Fruit fly (Drosophila melanogaster): Measurements from ENCODE around the gene CG14218.

The CG14218 gene

DNA sequence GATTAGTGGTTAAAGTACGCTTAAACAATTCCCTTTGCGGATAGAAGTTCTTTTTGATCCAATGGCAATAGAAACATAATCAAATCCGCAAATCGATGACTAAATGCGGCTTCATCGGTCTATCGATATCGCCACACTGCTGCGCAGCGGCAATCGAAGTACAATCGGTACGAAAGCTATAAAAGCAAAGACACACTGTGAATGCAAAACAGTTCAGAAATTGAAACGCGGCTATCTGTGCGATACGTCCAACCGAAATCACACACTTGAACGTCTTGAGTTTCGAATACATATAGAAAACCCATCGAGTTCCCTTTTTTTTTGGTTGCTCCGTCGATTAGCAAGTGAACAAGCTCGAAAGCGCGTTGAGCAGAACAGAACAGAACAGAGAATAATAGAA is 23.2 kb upstream of the CG14218 start, which contains the start of gene CG14207:
CG14207 (plus strand) TSS at position 203 of the 400 bp plus-strand sequence.
- TF ChIP-seq Myc (optimal IDR thresholded peaks at IDR 0.05): no peak

DNA sequence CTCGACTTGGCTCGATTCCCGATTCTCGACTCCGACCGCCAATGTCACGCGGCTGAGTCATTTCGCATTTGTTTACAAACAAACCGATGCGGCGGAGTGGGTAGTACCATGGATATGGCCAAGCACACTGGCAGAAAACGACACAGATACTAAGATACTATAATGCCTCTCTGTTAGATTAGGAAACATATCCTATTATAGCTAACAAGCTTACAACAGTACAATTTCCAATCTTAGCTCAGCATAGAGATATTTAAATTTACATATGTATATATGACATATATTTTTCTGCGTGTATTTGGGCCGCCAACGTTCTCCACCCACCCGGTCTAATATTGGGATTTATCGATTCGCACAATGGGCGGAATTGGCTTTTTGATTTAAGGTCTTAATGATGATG is 22.2 kb upstream of the CG14218 start:
- TF ChIP-seq insv (optimal IDR thresholded peaks at IDR 0.05) (no peak), Sin3A (optimal IDR thresholded peaks at IDR 0.05) (no peak), psq (optimal IDR thresholded peaks at IDR 0.05) (no peak), h (optimal IDR thresholded peaks at IDR 0.05) (no peak), Myc (optimal IDR thresholded peaks at IDR 0.05) (no peak), ttk (optimal IDR thresholded peaks at IDR 0.05) (no peak)

DNA sequence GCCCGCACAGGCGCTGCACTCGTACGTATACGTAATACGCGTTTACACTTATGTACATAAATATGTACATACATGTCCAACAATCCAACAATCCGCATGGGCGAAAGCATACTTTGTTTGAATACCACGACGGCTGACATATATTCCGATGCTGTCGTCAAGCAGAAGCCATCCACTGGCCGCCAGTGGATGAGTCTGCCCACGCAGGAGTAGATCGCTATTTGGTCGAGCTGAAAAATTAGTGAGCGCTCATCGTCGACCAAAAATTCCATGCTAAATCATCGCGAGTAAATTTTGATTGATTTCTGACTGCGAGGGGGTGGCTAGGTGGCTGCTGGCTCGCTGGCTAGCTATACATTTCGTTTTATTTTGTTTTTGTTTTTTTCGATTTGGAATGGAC is 20.7 kb upstream of the CG14218 start:
- no peak for TF ChIP-seq Sin3A (optimal IDR thresholded peaks at IDR 0.05)
- no peak for TF ChIP-seq h (optimal IDR thresholded peaks at IDR 0.05)
- no peak for TF ChIP-seq psq (optimal IDR thresholded peaks at IDR 0.05)
- TF ChIP-seq Myc (optimal IDR thresholded peaks at IDR 0.05): no peak
- no peak for TF ChIP-seq ttk (optimal IDR thresholded peaks at IDR 0.05)

DNA sequence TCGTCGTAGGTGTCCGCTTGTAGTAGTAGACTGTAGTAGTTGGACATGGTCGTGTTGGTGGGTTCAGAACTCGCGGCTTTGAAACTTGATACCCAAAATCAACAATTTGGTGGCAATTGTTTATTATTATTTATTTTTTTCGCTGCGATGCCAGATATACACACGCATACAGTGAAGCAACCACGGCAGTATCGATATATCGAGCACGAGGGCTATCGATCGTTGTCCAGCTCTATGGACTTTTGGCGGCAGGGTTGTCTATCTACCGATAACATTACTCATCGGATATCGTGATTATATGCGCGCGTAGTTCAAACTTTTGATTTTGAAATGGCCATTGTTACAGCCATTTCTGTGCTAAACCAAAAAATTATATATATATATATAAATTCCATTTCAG is 19.9 kb upstream of the CG14218 start, which contains the start of gene CG14220:
CG14220 (minus strand) TSS at position 208 of the 400 bp plus-strand sequence.
- TF ChIP-seq insv (optimal IDR thresholded peaks at IDR 0.05) (no peak), Myc (optimal IDR thresholded peaks at IDR 0.05) (no peak), ttk (optimal IDR thresholded peaks at IDR 0.05) (no peak)

DNA sequence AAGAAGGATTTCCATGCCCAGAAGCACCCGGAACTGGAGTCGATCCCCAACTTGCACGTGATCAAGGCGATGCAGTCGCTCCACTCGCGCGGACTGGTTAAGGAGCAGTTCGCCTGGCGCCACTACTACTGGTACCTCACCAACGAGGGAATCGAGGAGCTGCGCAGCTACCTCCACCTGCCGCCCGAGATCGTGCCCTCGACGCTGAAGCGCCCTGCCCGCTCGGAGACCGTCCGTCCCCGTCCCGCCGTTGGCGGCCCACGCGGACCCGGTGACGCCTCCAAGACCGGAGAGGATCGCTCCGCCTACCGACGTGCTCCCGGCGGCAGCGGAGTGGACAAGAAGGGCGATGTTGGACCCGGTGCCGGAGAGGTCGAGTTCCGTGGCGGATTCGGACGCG is 16.7 kb upstream of the CG14218 start:
- TF ChIP-seq Myc (optimal IDR thresholded peaks at IDR 0.05): no peak
- TF ChIP-seq ttk (optimal IDR thresholded peaks at IDR 0.05): no peak
- TF ChIP-seq psq (optimal IDR thresholded peaks at IDR 0.05): no peak
- TF ChIP-seq h (optimal IDR thresholded peaks at IDR 0.05): no peak
- TF ChIP-seq insv (optimal IDR thresholded peaks at IDR 0.05): no peak
- no peak for TF ChIP-seq Sin3A (optimal IDR thresholded peaks at IDR 0.05)

DNA sequence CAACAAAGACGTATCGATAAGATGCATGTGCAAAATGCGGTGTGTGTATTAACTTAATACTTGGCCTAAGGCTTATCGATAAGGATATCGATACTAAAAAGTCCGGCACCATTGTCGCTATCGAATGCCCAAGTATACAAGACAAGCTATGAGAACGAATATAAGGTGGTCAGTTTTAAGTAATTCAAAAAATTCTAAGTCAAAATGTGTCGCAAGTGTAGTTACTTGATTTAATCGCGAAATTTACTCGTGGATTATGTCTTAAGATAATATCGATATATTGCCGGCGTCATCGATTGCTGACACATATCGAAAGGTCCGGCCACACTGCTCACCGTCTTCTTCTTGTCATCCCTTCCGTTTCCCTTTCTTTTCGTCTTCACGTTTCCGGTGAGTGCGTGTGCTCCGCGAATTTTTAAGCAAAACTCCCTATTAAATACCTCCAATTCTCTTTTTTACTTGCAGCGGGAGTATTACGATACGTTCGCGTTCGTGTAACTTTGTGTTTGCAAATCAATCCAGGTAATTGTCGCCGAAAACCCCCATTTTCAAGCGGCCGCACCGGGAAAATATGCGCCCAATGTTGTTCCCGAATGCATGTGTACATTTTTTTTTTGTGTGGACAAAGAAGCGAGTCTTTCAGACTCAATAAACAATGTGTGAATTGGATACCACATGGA is 16.0 kb upstream of the CG14218 start, which contains the start of gene RpS10b:
RpS10b (plus strand) TSS at position 348 of the 680 bp plus-strand sequence.
- no peak for TF ChIP-seq h (optimal IDR thresholded peaks at IDR 0.05)
- no peak for TF ChIP-seq Myc (optimal IDR thresholded peaks at IDR 0.05)
- TF ChIP-seq psq (optimal IDR thresholded peaks at IDR 0.05): no peak
- TF ChIP-seq ttk (optimal IDR thresholded peaks at IDR 0.05): no peak
- TF ChIP-seq Sin3A (optimal IDR thresholded peaks at IDR 0.05): no peak
- no peak for TF ChIP-seq insv (optimal IDR thresholded peaks at IDR 0.05)

DNA sequence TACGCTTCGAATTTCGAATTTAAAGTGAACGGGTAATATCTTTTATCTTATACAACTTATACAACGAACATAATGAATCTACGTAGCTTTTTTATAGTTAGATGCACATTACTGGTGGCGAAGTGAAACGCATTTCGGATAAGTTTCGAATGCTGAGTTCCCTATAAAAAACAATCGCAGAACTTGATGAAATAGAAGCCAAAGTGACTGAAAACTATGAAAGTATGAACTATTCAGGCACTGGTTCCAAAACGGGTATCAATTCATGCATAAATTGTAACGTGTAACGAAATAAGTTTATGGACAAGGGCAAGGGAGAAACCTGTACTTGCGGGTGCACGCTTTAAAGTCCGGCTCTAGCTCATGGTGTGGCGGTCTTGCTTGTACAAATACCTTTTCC is 14.1 kb upstream of the CG14218 start:
- no peak for TF ChIP-seq insv (optimal IDR thresholded peaks at IDR 0.05)
- no peak for TF ChIP-seq h (optimal IDR thresholded peaks at IDR 0.05)
- TF ChIP-seq Myc (optimal IDR thresholded peaks at IDR 0.05): no peak
- no peak for TF ChIP-seq Sin3A (optimal IDR thresholded peaks at IDR 0.05)
- no peak for TF ChIP-seq ttk (optimal IDR thresholded peaks at IDR 0.05)
- TF ChIP-seq psq (optimal IDR thresholded peaks at IDR 0.05): no peak

DNA sequence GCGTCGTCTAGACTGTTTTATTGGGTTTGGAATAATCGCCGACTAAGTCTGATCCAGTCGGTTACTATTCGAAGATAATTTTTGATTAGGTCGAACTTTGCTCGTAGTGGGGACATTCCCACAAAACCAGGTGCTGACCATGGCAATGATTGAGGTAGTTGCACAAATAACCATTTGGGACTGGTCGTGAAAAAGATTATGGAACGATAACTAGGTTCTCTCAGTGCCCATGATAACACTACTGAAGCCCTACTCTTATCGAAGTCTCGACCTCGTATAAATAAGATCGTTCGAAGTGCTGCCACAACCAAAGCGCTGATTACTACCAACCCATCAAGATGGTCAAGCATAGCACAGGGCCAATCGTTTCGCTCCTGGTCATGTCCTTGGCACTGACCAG is 10.5 kb upstream of the CG14218 start, which contains the start of gene CG14205:
CG14205 (plus strand) TSS at position 301 of the 400 bp plus-strand sequence.
- no peak for TF ChIP-seq h (optimal IDR thresholded peaks at IDR 0.05)

DNA sequence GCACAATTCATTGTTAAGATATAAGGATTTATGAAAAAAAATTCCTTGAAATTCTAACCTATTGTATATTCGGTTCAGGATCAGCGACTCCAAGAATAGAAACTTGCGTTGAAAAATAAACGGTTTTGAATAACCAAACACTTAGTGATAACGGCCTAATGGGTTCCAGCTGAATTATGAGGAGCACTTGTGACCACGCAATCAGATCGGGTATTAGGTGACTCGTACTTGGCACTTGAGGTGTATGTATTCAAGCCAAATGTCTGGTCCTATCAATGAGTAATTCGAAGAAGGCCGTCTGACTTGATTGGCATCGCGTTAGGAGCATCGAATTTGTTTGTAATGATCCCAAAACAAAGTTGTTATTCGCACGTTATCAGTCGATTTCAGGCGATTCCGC is 8.8 kb upstream of the CG14218 start:
- TF ChIP-seq insv (optimal IDR thresholded peaks at IDR 0.05): no peak
- no peak for TF ChIP-seq ttk (optimal IDR thresholded peaks at IDR 0.05)
- TF ChIP-seq Myc (optimal IDR thresholded peaks at IDR 0.05): no peak
- no peak for TF ChIP-seq psq (optimal IDR thresholded peaks at IDR 0.05)
- TF ChIP-seq Sin3A (optimal IDR thresholded peaks at IDR 0.05): no peak
- no peak for TF ChIP-seq h (optimal IDR thresholded peaks at IDR 0.05)

DNA sequence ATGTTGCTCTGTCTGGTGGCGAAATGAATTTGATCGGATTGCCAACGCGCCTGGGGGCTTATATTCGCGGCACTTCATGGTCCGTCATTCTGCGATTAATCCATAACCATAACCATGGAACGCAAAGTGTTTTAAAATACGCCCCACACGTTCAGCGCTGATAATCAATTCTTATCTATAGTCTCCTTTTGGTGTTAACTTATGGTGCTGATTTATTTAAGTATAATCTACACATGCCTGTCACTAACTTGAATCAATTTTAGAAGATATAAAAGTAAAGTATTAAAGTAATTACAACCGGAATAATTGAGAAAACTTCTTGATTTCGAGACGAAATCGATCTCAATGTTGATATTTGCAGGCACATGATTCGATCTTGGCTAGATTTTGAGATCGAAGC is 8.3 kb upstream of the CG14218 start, which contains the start of gene CG14219:
CG14219 (minus strand) TSS at position 101 of the 400 bp plus-strand sequence.
- TF ChIP-seq Myc (optimal IDR thresholded peaks at IDR 0.05) (no peak), psq (optimal IDR thresholded peaks at IDR 0.05) (no peak), h (optimal IDR thresholded peaks at IDR 0.05) (no peak), ttk (optimal IDR thresholded peaks at IDR 0.05) (no peak), Sin3A (optimal IDR thresholded peaks at IDR 0.05) (no peak), insv (optimal IDR thresholded peaks at IDR 0.05) (no peak)

DNA sequence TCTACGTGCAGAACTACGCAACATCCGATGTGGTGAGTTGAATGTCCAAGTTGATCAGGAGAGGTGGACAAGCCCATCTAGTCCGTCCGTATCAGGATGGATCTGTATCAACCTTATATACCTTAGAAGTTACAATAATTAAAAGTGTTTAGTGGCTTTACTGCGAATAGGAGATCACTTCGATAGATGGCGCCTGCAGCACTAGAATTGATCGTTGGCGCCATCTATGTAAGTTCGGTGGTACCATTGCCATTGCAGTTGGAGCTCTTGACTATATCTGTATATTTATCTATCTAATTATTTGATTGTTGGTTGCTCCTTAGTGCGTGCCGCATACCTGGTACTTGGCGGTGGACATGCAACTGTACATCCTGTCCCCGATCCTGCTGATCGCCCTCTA is 3.4 kb upstream of the CG14218 start:
- TF ChIP-seq insv (optimal IDR thresholded peaks at IDR 0.05) (no peak), psq (optimal IDR thresholded peaks at IDR 0.05) (no peak), h (optimal IDR thresholded peaks at IDR 0.05) (no peak), Sin3A (optimal IDR thresholded peaks at IDR 0.05) (no peak), ttk (optimal IDR thresholded peaks at IDR 0.05) (no peak), Myc (optimal IDR thresholded peaks at IDR 0.05) (no peak)

DNA sequence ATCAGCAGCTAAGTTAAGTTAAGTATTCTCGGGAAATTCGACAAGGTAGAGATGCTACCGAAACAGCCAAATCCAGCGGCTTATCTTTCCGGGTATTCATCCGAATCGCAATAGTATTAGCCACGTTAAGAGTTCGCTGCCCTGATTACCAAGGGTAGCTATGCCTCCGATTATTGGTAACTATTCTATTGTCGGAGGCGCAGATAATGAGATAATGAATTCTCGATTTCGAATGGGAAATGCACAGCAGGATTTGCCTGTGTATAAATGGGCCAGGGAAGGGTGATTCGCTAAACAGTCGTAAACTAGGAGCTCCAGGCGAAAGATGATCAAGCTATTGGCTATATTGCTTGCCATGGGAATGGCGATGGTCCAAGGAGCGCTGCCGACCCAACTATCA is 1.5 kb upstream of the CG14218 start, which contains the start of gene CG14204:
CG14204 (plus strand) TSS at position 301 of the 400 bp plus-strand sequence.
- no peak for TF ChIP-seq ttk (optimal IDR thresholded peaks at IDR 0.05)
- no peak for TF ChIP-seq insv (optimal IDR thresholded peaks at IDR 0.05)
- no peak for TF ChIP-seq Sin3A (optimal IDR thresholded peaks at IDR 0.05)
- TF ChIP-seq psq (optimal IDR thresholded peaks at IDR 0.05): no peak
- TF ChIP-seq Myc (optimal IDR thresholded peaks at IDR 0.05): no peak
- no peak for TF ChIP-seq h (optimal IDR thresholded peaks at IDR 0.05)

DNA sequence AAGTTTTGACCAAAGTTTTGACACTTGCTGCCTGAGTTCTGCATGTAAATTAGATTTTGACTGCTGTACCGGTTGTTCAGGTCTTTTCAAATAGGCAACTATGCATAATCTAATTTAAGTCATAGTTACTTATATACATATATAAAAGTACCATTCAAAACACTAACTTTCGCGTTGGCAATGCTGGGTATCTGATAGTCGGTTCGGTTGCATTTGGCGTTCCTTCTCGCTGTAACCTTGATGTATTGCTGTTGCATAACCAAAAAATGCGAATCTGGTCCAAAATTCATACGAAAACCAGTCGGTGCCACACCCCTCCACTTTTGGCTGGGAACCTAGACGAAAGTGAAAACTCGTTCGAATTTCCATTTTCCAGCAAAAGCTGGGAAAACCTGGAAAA is 951 bp upstream of the CG14218 start:
- TF ChIP-seq Sin3A (optimal IDR thresholded peaks at IDR 0.05) (no peak), psq (optimal IDR thresholded peaks at IDR 0.05) (no peak)
